Fruit fly (Drosophila melanogaster) whole organism, adult: ENCODE results near the gene CG14088.

Source experiments
- CG11617 ChIP-seq: fragments of 200-800 bp; sonication (Bioruptor generic); optimal IDR thresholded peaks from 2 replicates; lab custom pipeline; 2017; ENCODE audit warnings: mild to moderate bottlenecking, missing biosample characterization, missing genetic modification reagents, missing genetic modification characterization
- CG12768 ChIP-seq: fragments of 200-800 bp; sonication (Bioruptor generic); optimal IDR thresholded peaks from 2 replicates; lab custom pipeline; 2017; ENCODE audit warnings: missing biosample characterization, missing genetic modification characterization, mild to moderate bottlenecking, moderate library complexity, missing genetic modification reagents
- CG14711 ChIP-seq: fragments of 200-800 bp; sonication (Bioruptor generic); optimal IDR thresholded peaks from 2 replicates; lab custom pipeline; 2018; ENCODE audit warnings: missing biosample characterization, mild to moderate bottlenecking, missing genetic modification characterization, moderate library complexity
- CG1620 ChIP-seq: fragments of 200-800 bp; sonication (Bioruptor generic); optimal IDR thresholded peaks from 2 replicates; lab custom pipeline; 2016; ENCODE audit warnings: missing biosample characterization, missing genetic modification characterization
- CG33017 ChIP-seq: fragments of 200-800 bp; sonication (Bioruptor generic); optimal IDR thresholded peaks from 2 replicates; lab custom pipeline; 2018; ENCODE audit warnings: missing biosample characterization, mild to moderate bottlenecking, missing genetic modification characterization, moderate library complexity
- CG5204 ChIP-seq: fragments of 200-800 bp; sonication (Bioruptor generic); optimal IDR thresholded peaks from 2 replicates; lab custom pipeline; 2016; ENCODE audit warnings: missing biosample characterization, missing genetic modification characterization
- CG7045 ChIP-seq: fragments of 200-800 bp; sonication (Bioruptor generic); optimal IDR thresholded peaks from 2 replicates; lab custom pipeline; 2017; ENCODE audit warnings: missing biosample characterization, mild to moderate bottlenecking, missing genetic modification characterization
- CG7101 ChIP-seq: fragments of 200-800 bp; sonication (Bioruptor generic); optimal IDR thresholded peaks from 2 replicates; lab custom pipeline; 2018; ENCODE audit warnings: missing biosample characterization, mild to moderate bottlenecking, missing genetic modification characterization, moderate library complexity
- Clk ChIP-seq: fragments of 200-800 bp; sonication (Bioruptor generic); optimal IDR thresholded peaks from 2 replicates; lab custom pipeline; 2017; ENCODE audit warnings: missing biosample characterization, missing genetic modification characterization
- Crg-1 ChIP-seq: fragments of 200-800 bp; sonication (Bioruptor generic); optimal IDR thresholded peaks from 2 replicates; lab custom pipeline; 2016; ENCODE audit warnings: missing biosample characterization, missing genetic modification characterization
- Hr96 ChIP-seq: fragments of 200-800 bp; sonication (Bioruptor generic); optimal IDR thresholded peaks from 2 replicates; lab custom pipeline; 2016; ENCODE audit warnings: missing biosample characterization, missing genetic modification characterization
- Mnt ChIP-seq: fragments of 200-800 bp; sonication (Bioruptor generic); optimal IDR thresholded peaks from 2 replicates; lab custom pipeline; 2016; ENCODE audit warnings: missing biosample characterization, mild to moderate bottlenecking, missing genetic modification characterization
- bab1 ChIP-seq: fragments of 200-800 bp; sonication (Bioruptor generic); optimal IDR thresholded peaks from 3 replicates; lab custom pipeline; 2019; ENCODE audit warnings: missing biosample characterization, mild to moderate bottlenecking, missing genetic modification characterization, moderate library complexity
- cic ChIP-seq: fragments of 200-800 bp; sonication (Bioruptor generic); optimal IDR thresholded peaks from 2 replicates; lab custom pipeline; 2017; ENCODE audit warnings: missing biosample characterization, mild to moderate bottlenecking, missing genetic modification characterization, moderate library complexity
- cnc ChIP-seq, 2 experiments: fragments of >200 bp; optimal IDR thresholded peaks; 2 replicates each; lab custom pipeline; 2017
- kay ChIP-seq: fragments of 200-800 bp; sonication (Bioruptor generic); peaks from one replicate; lab custom pipeline; 2016; ENCODE audit warnings: missing biosample characterization, missing genetic modification characterization, borderline replicate concordance
- ovo ChIP-seq: fragments of 200-800 bp; sonication (Bioruptor generic); optimal IDR thresholded peaks from 2 replicates; lab custom pipeline; 2016; ENCODE audit warnings: missing biosample characterization, missing genetic modification characterization
- pad ChIP-seq: fragments of 200-800 bp; sonication (Bioruptor generic); optimal IDR thresholded peaks from 3 replicates; lab custom pipeline; 2017; ENCODE audit warnings: missing biosample characterization, missing genetic modification characterization, mild to moderate bottlenecking, moderate library complexity, missing genetic modification reagents
- tj ChIP-seq: fragments of 200-800 bp; sonication (Bioruptor generic); optimal IDR thresholded peaks from 3 replicates; lab custom pipeline; 2017; ENCODE audit warnings: missing biosample characterization, mild to moderate bottlenecking, missing genetic modification characterization, moderate library complexity
- toe ChIP-seq: fragments of 200-800 bp; sonication (Bioruptor generic); optimal IDR thresholded peaks from 2 replicates; lab custom pipeline; 2016; ENCODE audit warnings: missing biosample characterization, missing genetic modification characterization

CG14088 gene

DNA sequence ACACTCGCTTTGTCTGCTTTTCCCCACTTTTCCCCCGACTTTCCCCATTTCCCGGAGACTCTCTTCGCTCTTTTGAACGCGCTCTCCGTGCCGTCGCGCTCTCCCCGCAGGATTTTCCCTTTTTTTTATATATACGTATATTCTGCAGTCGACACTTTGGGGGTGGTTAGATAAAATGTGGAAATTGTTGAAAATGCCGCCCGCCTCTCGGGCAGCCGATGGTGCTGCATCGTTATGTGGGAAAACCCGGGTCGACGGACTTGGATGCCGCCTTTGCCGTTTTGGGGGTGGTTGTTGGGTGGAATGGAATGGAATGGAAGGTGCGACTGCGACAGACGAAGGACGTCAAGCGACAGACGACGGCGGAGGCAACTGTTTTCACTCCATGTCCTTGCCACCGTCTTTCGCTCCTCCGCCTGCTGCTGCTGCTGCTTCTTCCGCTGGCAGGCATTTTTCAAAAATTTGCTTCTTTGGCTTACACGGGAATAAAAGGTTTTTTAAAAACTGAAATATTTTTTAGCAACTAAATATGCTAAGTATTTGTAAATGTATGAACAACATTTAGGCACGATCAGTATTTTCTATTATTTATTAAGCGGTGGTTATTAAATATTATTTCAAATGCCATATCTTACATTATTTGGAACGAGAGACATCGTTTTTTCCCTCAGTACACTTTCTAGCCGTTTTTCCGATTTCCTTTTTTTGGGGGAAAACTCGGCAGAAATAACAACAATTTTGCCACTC lies 39.5 kb downstream of the CG14088 start:
- no peak for TF ChIP-seq tj (GFP tag; lab: Kevin White, UChicago)
- TF ChIP-seq pad (GFP tag; lab: Kevin White, UChicago) = peak; percentile 21

DNA sequence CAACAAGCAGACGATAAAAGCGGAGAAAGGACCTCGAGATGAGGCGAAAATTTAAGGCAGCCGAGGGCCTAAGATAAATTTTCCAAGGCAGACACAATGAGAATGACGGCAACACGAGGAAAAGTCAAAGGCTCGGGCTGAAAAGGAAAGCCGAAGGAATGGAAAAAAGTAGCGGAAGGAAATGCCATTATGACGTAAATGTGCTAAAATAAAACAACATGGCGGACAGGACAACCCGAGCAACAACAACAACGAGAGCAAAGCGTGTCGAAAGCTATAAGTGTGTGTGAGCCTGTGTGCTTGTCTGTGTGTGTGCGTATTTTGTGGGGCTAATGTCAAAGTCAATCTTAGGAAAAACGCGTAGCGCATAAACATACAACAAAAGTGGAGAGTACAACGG lies 41.0 kb downstream of the CG14088 start:
- TF ChIP-seq CG14711 (tag; lab: Kevin White, UChicago) = no peak
- TF ChIP-seq Clk (GFP tag; lab: Kevin White, UChicago) = no peak
- no peak for TF ChIP-seq CG12768 (GFP tag; lab: Kevin White, UChicago)
- TF ChIP-seq toe = no peak

DNA sequence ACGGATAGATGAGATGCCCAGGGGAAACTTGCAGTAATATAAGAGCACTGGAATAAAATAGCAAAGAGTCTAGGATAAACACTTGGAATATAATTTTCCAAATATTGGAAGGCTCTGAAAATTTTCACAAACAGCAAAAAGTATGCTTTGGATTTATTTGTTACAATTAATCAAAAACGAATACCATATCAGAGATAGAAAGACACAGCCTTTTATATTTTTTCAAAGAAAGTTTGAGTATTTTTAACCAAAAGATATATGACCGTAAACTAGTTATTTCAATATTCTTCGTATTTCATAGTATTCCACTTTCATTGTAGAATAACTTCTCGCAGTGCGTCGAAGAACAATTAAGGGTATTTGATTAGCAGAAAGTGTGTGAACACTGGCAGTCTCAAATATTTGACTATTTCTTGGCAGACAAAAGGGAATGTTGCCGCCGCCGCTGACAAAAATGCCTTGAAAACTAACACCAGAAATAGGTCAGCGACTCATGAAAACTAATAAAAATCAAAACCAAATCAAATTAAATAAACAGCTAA lies 41.5 kb downstream of the CG14088 start:
- peak; percentile 12 for TF ChIP-seq kay
- TF ChIP-seq tj (GFP tag; lab: Kevin White, UChicago) = no peak

DNA sequence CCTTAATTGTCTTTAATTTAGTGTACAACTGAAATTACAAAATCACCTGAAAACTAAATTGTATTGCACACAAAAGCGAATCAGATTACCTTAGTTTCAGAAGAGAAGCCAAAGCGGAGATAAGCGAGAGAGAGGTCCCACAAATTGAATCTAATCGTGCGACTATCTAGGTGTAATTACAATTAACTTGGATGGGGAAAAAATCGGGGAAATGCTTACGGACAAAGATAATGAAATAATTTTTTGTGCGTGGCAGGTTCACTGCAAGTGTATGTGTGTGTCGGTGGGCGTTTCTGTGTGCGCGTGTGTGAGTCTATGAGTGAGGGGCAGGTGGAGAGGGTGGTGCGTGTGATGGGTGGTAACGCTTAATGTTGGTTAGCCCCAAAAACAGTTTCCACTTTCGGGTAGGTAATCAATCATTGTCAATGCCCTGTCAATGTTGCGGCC lies 42.0 kb downstream of the CG14088 start:
- TF ChIP-seq CG33017 (tag; lab: Kevin White, UChicago) (no peak), cnc (optimal IDR thresholded peaks at IDR 0.05; lab: Kevin White, UChicago) (no peak), CG12768 (GFP tag; lab: Kevin White, UChicago) (no peak), Crg-1 (GFP tag; lab: Kevin White, UChicago) (no peak), CG5204 (GFP tag; lab: Kevin White, UChicago) (no peak), CG7045 (GFP tag; lab: Kevin White, UChicago) (no peak), CG14711 (tag; lab: Kevin White, UChicago) (no peak), bab1 (GFP tag; lab: Kevin White, UChicago) (no peak), kay (no peak), ovo (GFP tag; lab: Kevin White, UChicago) (no peak), CG7101 (tag; lab: Kevin White, UChicago) (no peak), Hr96 (no peak), Mnt (GFP tag; lab: Kevin White, UChicago) (no peak), pad (GFP tag; lab: Kevin White, UChicago) (no peak), tj (GFP tag; lab: Kevin White, UChicago) (no peak), CG11617 (GFP tag; lab: Kevin White, UChicago) (no peak), toe (no peak)

DNA sequence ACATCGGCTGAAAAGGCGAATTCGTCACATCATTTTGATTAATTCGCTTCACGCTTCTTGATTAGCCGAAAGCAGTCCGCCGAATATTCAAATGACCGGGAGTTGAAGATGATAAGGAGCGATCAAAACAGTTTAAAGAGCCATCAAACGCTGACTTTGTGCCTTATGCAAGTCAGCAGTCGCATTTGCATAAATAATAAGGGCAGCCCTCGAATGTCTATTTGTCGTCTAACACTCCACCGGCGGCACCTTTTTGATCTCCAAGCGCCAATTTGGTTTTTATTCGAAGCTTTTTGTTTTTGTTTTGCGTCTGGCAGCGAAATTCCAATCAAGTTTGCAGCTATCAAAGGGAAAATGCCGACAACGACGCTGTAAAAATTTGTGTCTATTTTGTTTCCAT lies 44.8 kb downstream of the CG14088 start:
- no peak for TF ChIP-seq CG7045 (GFP tag; lab: Kevin White, UChicago)
- TF ChIP-seq pad (GFP tag; lab: Kevin White, UChicago) = no peak
- TF ChIP-seq ovo (GFP tag; lab: Kevin White, UChicago) = no peak
- TF ChIP-seq tj (GFP tag; lab: Kevin White, UChicago) = no peak
- no peak for TF ChIP-seq Hr96
- no peak for TF ChIP-seq CG1620
- no peak for TF ChIP-seq CG14711 (tag; lab: Kevin White, UChicago)
- TF ChIP-seq cic (GFP tag; lab: Kevin White, UChicago) = no peak
- no peak for TF ChIP-seq CG12768 (GFP tag; lab: Kevin White, UChicago)
- no peak for TF ChIP-seq CG33017 (tag; lab: Kevin White, UChicago)
- TF ChIP-seq CG5204 (GFP tag; lab: Kevin White, UChicago) = no peak
- TF ChIP-seq kay = no peak
- TF ChIP-seq toe = no peak
- no peak for TF ChIP-seq CG11617 (GFP tag; lab: Kevin White, UChicago)
- TF ChIP-seq Crg-1 (GFP tag; lab: Kevin White, UChicago) = no peak
- no peak for TF ChIP-seq cnc (optimal IDR thresholded peaks at IDR 0.05; lab: Kevin White, UChicago)
- TF ChIP-seq Clk (GFP tag; lab: Kevin White, UChicago) = no peak
- no peak for TF ChIP-seq bab1 (GFP tag; lab: Kevin White, UChicago)

DNA sequence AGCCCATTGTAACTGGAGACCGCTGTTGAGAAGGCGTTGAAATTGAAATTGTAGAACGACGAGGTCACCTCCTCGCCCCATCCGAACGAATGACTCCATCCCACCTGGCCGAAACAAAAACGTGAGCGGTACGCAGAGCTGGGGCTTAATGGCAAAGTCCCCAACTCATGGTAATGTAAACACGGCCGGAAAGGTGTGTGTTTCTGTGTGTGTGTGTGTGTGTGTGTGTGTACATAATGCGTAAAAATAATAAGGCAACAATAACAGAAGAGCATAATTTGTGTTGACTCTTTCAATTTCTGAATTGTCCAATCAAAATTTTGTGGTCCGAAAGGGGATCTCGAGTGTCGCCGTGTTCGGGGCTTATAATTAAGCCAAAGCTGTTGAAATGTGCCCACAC lies 49.0 kb downstream of the CG14088 start:
- TF ChIP-seq tj (GFP tag; lab: Kevin White, UChicago) = peak; percentile 24
- no peak for TF ChIP-seq CG11617 (GFP tag; lab: Kevin White, UChicago)
